Worm (Caenorhabditis elegans) whole organism, early embryonic: ENCODE data around the gene B0491.6.

Experiments used
- B0310.2 ChIP-seq: sonication (generic microtip); optimal IDR thresholded peaks from 2 replicates; lab custom pipeline; 2016; ENCODE audit warnings: mild to moderate bottlenecking, missing genetic modification characterization, missing compliant biosample characterization
- F13C5.2 ChIP-seq: sonication (generic microtip); optimal IDR thresholded peaks from 2 replicates; lab custom pipeline; 2017; ENCODE audit warnings: mild to moderate bottlenecking, missing genetic modification characterization, inconsistent platforms, missing compliant biosample characterization
- aly-1 ChIP-seq: sonication (generic microtip); optimal IDR thresholded peaks from 2 replicates; lab custom pipeline; 2016; ENCODE audit warnings: missing genetic modification characterization, missing compliant biosample characterization
- ama-1 ChIP-seq: fragments of 150-350 bp; optimal IDR thresholded peaks from 2 replicates; lab custom pipeline; 2014
- ceh-13 ChIP-seq: fragments of 200-800 bp; sonication (Bioruptor generic); optimal IDR thresholded peaks from 2 replicates; lab custom pipeline; 2018; ENCODE audit warnings: mild to moderate bottlenecking, missing genetic modification characterization, missing compliant biosample characterization
- ceh-36 ChIP-seq: sonication (generic microtip); optimal IDR thresholded peaks from 2 replicates; lab custom pipeline; 2016; ENCODE audit warnings: missing genetic modification characterization, inconsistent platforms, missing compliant biosample characterization
- hmbx-1 ChIP-seq: sonication (generic microtip); optimal IDR thresholded peaks from 2 replicates; lab custom pipeline; 2016; ENCODE audit warnings: mild to moderate bottlenecking, missing genetic modification characterization, missing compliant biosample characterization
- hnd-1 ChIP-seq: sonication (generic microtip); optimal IDR thresholded peaks from 2 replicates; lab custom pipeline; 2016; ENCODE audit warnings: missing genetic modification characterization, missing compliant biosample characterization
- pes-1 ChIP-seq: fragments of 200-800 bp; sonication (Bioruptor generic); IDR thresholded peaks from 2 replicates; pipeline ENCODE4 v1.3.6; 2022; ENCODE audit warnings: missing genetic modification reagents, missing genetic modification characterization, missing compliant biosample characterization
- scrt-1 ChIP-seq: fragments of 200-800 bp; sonication (Bioruptor generic); IDR thresholded peaks from 2 replicates; pipeline ENCODE4 v1.3.6; 2022; ENCODE audit warnings: missing genetic modification characterization, missing compliant biosample characterization
- sea-1 ChIP-seq: fragments of 200-800 bp; sonication (Bioruptor generic); conservative IDR thresholded peaks from 2 replicates; pipeline ENCODE4 v1.3.6; 2022; ENCODE audit warnings: missing genetic modification characterization, missing compliant biosample characterization
- tbx-37 ChIP-seq: fragments of 200-800 bp; sonication (Bioruptor generic); conservative IDR thresholded peaks from 2 replicates; pipeline ENCODE4 v1.3.6; 2022; ENCODE audit warnings: missing genetic modification reagents, missing genetic modification characterization, missing compliant biosample characterization

- TF ChIP-seq ceh-36 (tag; lab: Kevin White, UChicago), result no peak
- TF ChIP-seq hnd-1 (tag; lab: Kevin White, UChicago), result no peak
- TF ChIP-seq ama-1 (lab: Kevin White, UChicago), result no peak
- TF ChIP-seq pes-1 (GFP tag; lab: Robert Waterston, UW), result no peak
- no peak for TF ChIP-seq ceh-13
- no peak for TF ChIP-seq aly-1 (tag; lab: Kevin White, UChicago)
- no peak for TF ChIP-seq F13C5.2
- TF ChIP-seq hmbx-1 (tag; lab: Kevin White, UChicago), result no peak
- TF ChIP-seq scrt-1, result no peak
- TF ChIP-seq sea-1 (GFP tag; lab: Robert Waterston, UW), result no peak
- TF ChIP-seq tbx-37 (GFP tag; lab: Robert Waterston, UW), result no peak
- no peak for TF ChIP-seq B0310.2 (tag; lab: Kevin White, UChicago)
Measured at ce11 chrII:11339507-11339906, 8.6 kb downstream of the B0491.6 start, which contains the start of gene rmd-3.
